Fruit fly (Drosophila melanogaster): ENCODE measurements around the gene Tsp5D.
A peak's percentile ranks its signal among the peaks of the same experiment; 100 is the strongest.

DNA sequence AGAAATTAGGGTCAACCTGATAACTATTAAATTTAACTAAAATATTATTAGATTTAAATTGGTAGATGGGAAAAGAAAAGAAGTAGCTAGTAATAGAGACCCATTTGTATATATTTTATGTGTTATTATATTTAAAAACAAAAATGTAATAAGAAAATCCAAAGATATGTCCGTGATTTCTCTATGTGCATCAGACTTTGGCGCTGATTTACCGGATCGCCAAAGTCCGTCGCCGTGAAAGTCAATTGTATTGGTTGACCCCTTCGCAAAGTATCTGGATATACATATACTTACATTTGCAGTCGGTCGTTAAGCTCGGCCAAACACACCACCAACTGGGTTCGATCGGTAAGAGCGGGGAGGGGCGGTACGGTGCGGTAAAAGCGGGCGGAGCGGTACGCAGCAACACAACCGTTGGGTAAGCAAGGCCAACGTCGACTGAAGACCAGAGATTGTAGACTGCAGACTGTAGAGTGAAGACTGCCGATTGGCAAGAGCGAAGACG, 2.4 kb upstream of the Tsp5D start:
- TF ChIP-seq spab (GFP tag; optimal IDR thresholded peaks at IDR 0.05) (peak; percentile 24), dsx (GFP tag; optimal IDR thresholded peaks at IDR 0.05; ENCODE audit: poor library complexity, severe bottlenecking) (peak; percentile 49), achi (GFP tag; optimal IDR thresholded peaks at IDR 0.05) (peak; percentile 82), Lpt (GFP tag; optimal IDR thresholded peaks at IDR 0.05) (peak; percentile 89), CG6276 (GFP tag; optimal IDR thresholded peaks at IDR 0.05) (peak; percentile 81), Sox15 (GFP tag; optimal IDR thresholded peaks at IDR 0.05) (peak; percentile 59), CG32006 (GFP tag; optimal IDR thresholded peaks at IDR 0.05) (peak; percentile 92), CG6808 (GFP tag; optimal IDR thresholded peaks at IDR 0.05) (peak; percentile 43), CG4318 (GFP tag; optimal IDR thresholded peaks at IDR 0.05) (peak; percentile 79), CG15336 (GFP tag; IDR thresholded peaks at IDR 0.05) (peak; percentile 94), net (GFP tag; optimal IDR thresholded peaks at IDR 0.05) (peak; percentile 69)

Measured in whole organism, prepupa.